Fruit fly (Drosophila melanogaster) whole organism, embryonic: ENCODE results near the gene HP1b.

Source experiments
- Adf1 ChIP-seq: fragments of 200-800 bp; sonication (Bioruptor generic); IDR thresholded peaks from 2 replicates; pipeline ENCODE4 v1.3.6; 2022; ENCODE audit warnings: missing biosample characterization, missing genetic modification characterization
- B-H2 ChIP-seq: fragments of 200-800 bp; sonication (Bioruptor generic); optimal IDR thresholded peaks from 2 replicates; lab custom pipeline; 2018; ENCODE audit warnings: missing biosample characterization, mild to moderate bottlenecking, missing genetic modification characterization
- CG10366 ChIP-seq: fragments of 200-800 bp; sonication (Bioruptor generic); IDR thresholded peaks from 2 replicates; pipeline ENCODE4 v1.3.6; 2022; ENCODE audit warnings: missing biosample characterization, missing genetic modification characterization
- CG11456 ChIP-seq: fragments of 200-800 bp; sonication (Bioruptor generic); IDR thresholded peaks from 3 replicates; pipeline ENCODE4 v1.3.6; 2022; ENCODE audit warnings: missing biosample characterization, missing genetic modification characterization
- CG14667 ChIP-seq: fragments of 200-800 bp; sonication (Bioruptor generic); IDR thresholded peaks from 2 replicates; pipeline ENCODE4 v1.3.6; 2022; ENCODE audit warnings: missing biosample characterization, missing genetic modification characterization
- CG14965 ChIP-seq: fragments of 200-800 bp; sonication (Bioruptor generic); optimal IDR thresholded peaks from 2 replicates; lab custom pipeline; 2016; ENCODE audit warnings: missing biosample characterization, missing genetic modification characterization, borderline replicate concordance
- CG15269 ChIP-seq: fragments of 200-800 bp; sonication (Bioruptor generic); optimal IDR thresholded peaks from 2 replicates; lab custom pipeline; 2018; ENCODE audit warnings: missing biosample characterization, mild to moderate bottlenecking, missing genetic modification characterization, moderate library complexity
- CG15514 ChIP-seq: fragments of 200-800 bp; sonication (Bioruptor generic); optimal IDR thresholded peaks from 3 replicates; lab custom pipeline; 2017; ENCODE audit warnings: missing biosample characterization, missing genetic modification characterization, mild to moderate bottlenecking, moderate library complexity, missing genetic modification reagents
- CG1603 ChIP-seq: fragments of 200-800 bp; sonication (Bioruptor generic); optimal IDR thresholded peaks from 2 replicates; lab custom pipeline; 2019; ENCODE audit warnings: missing biosample characterization, mild to moderate bottlenecking, missing genetic modification characterization, moderate library complexity
- CG17328 ChIP-seq: fragments of 200-800 bp; sonication (Bioruptor generic); IDR thresholded peaks from 2 replicates; pipeline ENCODE4 v1.3.6; 2022; ENCODE audit warnings: missing biosample characterization, missing genetic modification characterization
- CG17829 ChIP-seq: fragments of 200-800 bp; optimal IDR thresholded peaks from 2 replicates; lab custom pipeline; 2019; ENCODE audit warnings: missing biosample characterization, mild to moderate bottlenecking, missing genetic modification characterization, moderate library complexity
- CG18262 ChIP-seq: fragments of 200-800 bp; optimal IDR thresholded peaks from 3 replicates; lab custom pipeline; 2019; ENCODE audit warnings: missing biosample characterization, mild to moderate bottlenecking, missing genetic modification characterization, moderate library complexity
- CG18599 ChIP-seq: fragments of 200-800 bp; sonication (Bioruptor generic); optimal IDR thresholded peaks from 3 replicates; lab custom pipeline; 2017; ENCODE audit warnings: missing biosample characterization, missing genetic modification characterization, mild to moderate bottlenecking, moderate library complexity, missing genetic modification reagents
- CG2678 ChIP-seq: fragments of 200-800 bp; sonication (Bioruptor generic); optimal IDR thresholded peaks from 3 replicates; lab custom pipeline; 2019; ENCODE audit warnings: missing biosample characterization, mild to moderate bottlenecking, missing genetic modification characterization, moderate library complexity
- CG30403 ChIP-seq: fragments of 200-800 bp; sonication (Bioruptor generic); optimal IDR thresholded peaks from 3 replicates; lab custom pipeline; 2016; ENCODE audit warnings: missing biosample characterization, missing genetic modification characterization
- CG32532 ChIP-seq: fragments of 200-800 bp; sonication (Bioruptor generic); IDR thresholded peaks from 2 replicates; pipeline ENCODE4 v1.3.6; 2022; ENCODE audit warnings: missing biosample characterization, missing genetic modification characterization
- CG3726 ChIP-seq: fragments of 200-800 bp; sonication (Bioruptor generic); IDR thresholded peaks from 3 replicates; pipeline ENCODE4, ENCODE4 v1.3.6; 2022; ENCODE audit warnings: missing biosample characterization, missing genetic modification characterization
- CG7786 ChIP-seq: fragments of 200-800 bp; sonication (Bioruptor generic); optimal IDR thresholded peaks from 2 replicates; lab custom pipeline; 2016; ENCODE audit warnings: missing biosample characterization, missing genetic modification characterization
- CG9215 ChIP-seq: fragments of 200-800 bp; sonication (Bioruptor generic); IDR thresholded peaks from 2 replicates; pipeline ENCODE4 v1.3.6; 2022; ENCODE audit warnings: missing biosample characterization, missing genetic modification characterization
- CG9932 ChIP-seq: fragments of 200-800 bp; sonication (Bioruptor generic); IDR thresholded peaks from 2 replicates; pipeline ENCODE4 v1.3.6; 2022; ENCODE audit warnings: missing biosample characterization, missing genetic modification characterization
- D19A ChIP-seq: fragments of 200-800 bp; optimal IDR thresholded peaks from 3 replicates; lab custom pipeline; 2019; ENCODE audit warnings: missing biosample characterization, mild to moderate bottlenecking, missing genetic modification characterization, moderate library complexity
- Dad ChIP-seq: fragments of 200-800 bp; sonication (Bioruptor generic); optimal IDR thresholded peaks from 3 replicates; lab custom pipeline; 2016; ENCODE audit warnings: missing biosample characterization, missing genetic modification characterization
- Dip2 ChIP-seq: fragments of 200-800 bp; sonication (Bioruptor generic); IDR thresholded peaks from 2 replicates; pipeline ENCODE4 v1.3.6; 2022; ENCODE audit warnings: missing biosample characterization, missing genetic modification characterization
- Dp ChIP-seq: fragments of 200-800 bp; sonication (Bioruptor generic); optimal IDR thresholded peaks from 2 replicates; lab custom pipeline; 2018; ENCODE audit warnings: missing biosample characterization, mild to moderate bottlenecking, missing genetic modification characterization, moderate library complexity
- Fer3 ChIP-seq: fragments of 200-800 bp; sonication (Bioruptor generic); optimal IDR thresholded peaks from 2 replicates; lab custom pipeline; 2018; ENCODE audit warnings: missing biosample characterization, mild to moderate bottlenecking, missing genetic modification characterization, moderate library complexity
- HLHmδ ChIP-seq: fragments of 200-800 bp; sonication (Bioruptor generic); optimal IDR thresholded peaks from 2 replicates; lab custom pipeline; 2018; ENCODE audit warnings: missing biosample characterization, mild to moderate bottlenecking, missing genetic modification characterization, moderate library complexity
- Hey ChIP-seq: fragments of 200-800 bp; sonication (Bioruptor generic); optimal IDR thresholded peaks from 3 replicates; lab custom pipeline; 2018; ENCODE audit warnings: missing biosample characterization, mild to moderate bottlenecking, missing genetic modification characterization
- Hmr ChIP-seq: fragments of 200-800 bp; sonication (Bioruptor generic); optimal IDR thresholded peaks from 3 replicates; lab custom pipeline; 2017; ENCODE audit warnings: mild to moderate bottlenecking, missing biosample characterization, missing genetic modification reagents, missing genetic modification characterization
- Mad ChIP-seq: fragments of 200-800 bp; sonication (Bioruptor generic); optimal IDR thresholded peaks from 2 replicates; lab custom pipeline; 2016; ENCODE audit warnings: missing biosample characterization, missing genetic modification characterization
- Med ChIP-seq: fragments of 200-800 bp; sonication (Bioruptor generic); peaks from one replicate; lab custom pipeline; 2016; ENCODE audit warnings: missing biosample characterization, missing genetic modification characterization, mild to moderate bottlenecking, inconsistent platforms, moderate library complexity
- Meics ChIP-seq: fragments of 200-800 bp; sonication (Bioruptor generic); optimal IDR thresholded peaks from 2 replicates; lab custom pipeline; 2017; ENCODE audit warnings: missing biosample characterization, mild to moderate bottlenecking, missing genetic modification characterization
- Myb ChIP-seq: fragments of 200-800 bp; sonication (Bioruptor generic); optimal IDR thresholded peaks from 2 replicates; lab custom pipeline; 2016; ENCODE audit warnings: missing biosample characterization, missing genetic modification characterization
- NC2α ChIP-seq: fragments of 200-800 bp; sonication (Bioruptor generic); optimal IDR thresholded peaks from 2 replicates; lab custom pipeline; 2016; ENCODE audit warnings: missing biosample characterization, missing genetic modification characterization
- Rfx ChIP-seq: fragments of 200-800 bp; sonication (Bioruptor generic); IDR thresholded peaks from 2 replicates; pipeline ENCODE4 v1.3.6; 2022; ENCODE audit warnings: missing biosample characterization, missing genetic modification characterization
- Sin3A ChIP-seq: fragments of >200 bp; optimal IDR thresholded peaks from 2 replicates; lab custom pipeline; 2018
- Ssrp ChIP-seq: fragments of 200-800 bp; sonication (Bioruptor generic); optimal IDR thresholded peaks from 2 replicates; lab custom pipeline; 2018; ENCODE audit warnings: missing biosample characterization, mild to moderate bottlenecking, missing genetic modification characterization, moderate library complexity
- Xbp1 ChIP-seq: fragments of 200-800 bp; sonication (Bioruptor generic); optimal IDR thresholded peaks from 3 replicates; lab custom pipeline; 2016; ENCODE audit warnings: missing biosample characterization, mild to moderate bottlenecking, missing genetic modification characterization
- ase ChIP-seq: fragments of 200-800 bp; sonication (Bioruptor generic); IDR thresholded peaks from 3 replicates; pipeline ENCODE4 v1.3.6; 2022; ENCODE audit warnings: missing biosample characterization, missing genetic modification characterization
- bcd ChIP-seq: fragments of 200-800 bp; sonication (Bioruptor generic); optimal IDR thresholded peaks from 2 replicates; lab custom pipeline; 2017; ENCODE audit warnings: missing biosample characterization, mild to moderate bottlenecking, missing genetic modification characterization
- chif ChIP-seq, 2 experiments: fragments of 200-800 bp; sonication (Bioruptor generic); optimal IDR thresholded peaks; 3 replicates each; lab custom pipeline; 2016; ENCODE audit warnings: missing biosample characterization in 2 of 2, missing genetic modification characterization in 2 of 2
- h ChIP-seq: fragments of >200 bp; optimal IDR thresholded peaks from 2 replicates; lab custom pipeline; 2017
- hbn ChIP-seq: fragments of 200-800 bp; sonication (Bioruptor generic); IDR thresholded peaks from 2 replicates; pipeline ENCODE4 v1.3.6; 2022; ENCODE audit warnings: missing biosample characterization, missing genetic modification characterization; ENCODE audit not compliant: partially characterized antibody
- lilli ChIP-seq: fragments of 200-800 bp; sonication (Bioruptor generic); optimal IDR thresholded peaks from 3 replicates; lab custom pipeline; 2016; ENCODE audit warnings: missing biosample characterization, missing genetic modification characterization
- lmd ChIP-seq: fragments of 200-800 bp; sonication (Bioruptor generic); IDR thresholded peaks from 2 replicates; pipeline ENCODE4 v1.3.6; 2022; ENCODE audit warnings: missing biosample characterization, missing genetic modification characterization
- mirr ChIP-seq: fragments of 200-800 bp; sonication (Bioruptor generic); optimal IDR thresholded peaks from 3 replicates; lab custom pipeline; 2018; ENCODE audit warnings: missing biosample characterization, mild to moderate bottlenecking, missing genetic modification characterization
- nmo ChIP-seq: fragments of 200-800 bp; sonication (Bioruptor generic); optimal IDR thresholded peaks from 2 replicates; lab custom pipeline; 2018; ENCODE audit warnings: missing biosample characterization, mild to moderate bottlenecking, missing genetic modification characterization, moderate library complexity
- pros ChIP-seq: fragments of 200-800 bp; sonication (Bioruptor generic); optimal IDR thresholded peaks from 3 replicates; lab custom pipeline; 2019; ENCODE audit warnings: missing biosample characterization, mild to moderate bottlenecking, missing genetic modification characterization, moderate library complexity
- row ChIP-seq: fragments of 200-800 bp; sonication (Bioruptor generic); IDR thresholded peaks from 3 replicates; pipeline ENCODE4 v1.3.6; 2022; ENCODE audit warnings: missing biosample characterization, missing genetic modification characterization
- tna ChIP-seq: fragments of 200-800 bp; sonication (Bioruptor generic); IDR thresholded peaks from 2 replicates; pipeline ENCODE4 v1.3.6; 2022; ENCODE audit warnings: missing biosample characterization, missing genetic modification characterization; ENCODE audit not compliant: partially characterized antibody
- tx ChIP-seq: fragments of 200-800 bp; sonication (Bioruptor generic); optimal IDR thresholded peaks from 2 replicates; lab custom pipeline; 2016; ENCODE audit warnings: missing biosample characterization, missing genetic modification characterization
- yki ChIP-seq: fragments of >200 bp; optimal IDR thresholded peaks from 3 replicates; lab custom pipeline; 2018

The HP1b gene

dm6 chrX:9066802-9067489 lies 13.9 kb upstream of the HP1b start (continued):
- peak; percentile 26; the same call in 1 of the 2 replicates for TF ChIP-seq CG9215 (GFP tag; lab: Robert Waterston, UW)
- TF ChIP-seq CG18262 (tag; lab: Kevin White, UChicago) = peak; percentile 10
- TF ChIP-seq CG15514 (GFP tag; lab: Kevin White, UChicago) = no peak
- no peak for TF ChIP-seq Ssrp (tag; lab: Kevin White, UChicago)
- TF ChIP-seq Med (GFP tag; lab: Kevin White, UChicago) = peak; percentile 43
- no peak for TF ChIP-seq mirr (GFP tag; lab: Kevin White, UChicago)
- TF ChIP-seq ase (GFP tag; lab: Robert Waterston, UW) = no peak
- no peak for TF ChIP-seq h (lab: Kevin White, UChicago)
- TF ChIP-seq bcd (GFP tag; lab: Kevin White, UChicago) = peak; percentile 3
- no peak for TF ChIP-seq pros (GFP tag; lab: Kevin White, UChicago)
- TF ChIP-seq Mad (GFP tag; lab: Kevin White, UChicago) = no peak
- TF ChIP-seq CG30403 (GFP tag; lab: Kevin White, UChicago) = peak; percentile 27
- TF ChIP-seq Xbp1 (GFP tag; lab: Kevin White, UChicago) = peak; percentile 15
- no peak for TF ChIP-seq CG14965 (GFP tag; lab: Kevin White, UChicago)
- peak; percentile 22 for TF ChIP-seq nmo
- TF ChIP-seq Fer3 (tag; lab: Kevin White, UChicago) = peak; percentile 29
- no peak for TF ChIP-seq CG3726 (GFP tag; lab: Robert Waterston, UW)
- TF ChIP-seq HLHmδ = no peak
- peak; percentile 56 for TF ChIP-seq CG32532 (GFP tag; lab: Robert Waterston, UW)
- no peak for TF ChIP-seq tx (GFP tag; lab: Kevin White, UChicago)
- peak; percentile 56 for TF ChIP-seq row
- peak; percentile 28 for TF ChIP-seq Hmr (GFP tag; lab: Kevin White, UChicago)
- peak; percentile 45; the same call in 1 of the 3 replicates for TF ChIP-seq CG11456 (GFP tag; lab: Robert Waterston, UW)
- no peak for TF ChIP-seq hbn (GFP tag; lab: Robert Waterston, UW)
- no peak for TF ChIP-seq CG14667 (GFP tag; lab: Robert Waterston, UW)
- TF ChIP-seq CG17829 (tag; lab: Kevin White, UChicago) = no peak
- peak; percentile 27; the same call in 1 of the 2 replicates for TF ChIP-seq lmd (GFP tag; lab: Robert Waterston, UW)
- peak; percentile 46 for TF ChIP-seq CG15269 (tag; lab: Kevin White, UChicago)
- TF ChIP-seq CG18599 = no peak
- TF ChIP-seq Dip2 = no peak
- peak; percentile 58 for TF ChIP-seq Rfx (GFP tag; lab: Robert Waterston, UW)
- no peak for TF ChIP-seq lilli (GFP tag; lab: Kevin White, UChicago)
- TF ChIP-seq CG1603 (tag; lab: Kevin White, UChicago) = peak; percentile 6
- TF ChIP-seq CG9932 = peak; percentile 55
- no peak for TF ChIP-seq CG10366 (GFP tag; lab: Robert Waterston, UW)
- no peak for TF ChIP-seq Adf1 (GFP tag; lab: Robert Waterston, UW)
- no peak for TF ChIP-seq Dad
- TF ChIP-seq tna (GFP tag; lab: Robert Waterston, UW) = no peak
- no peak for TF ChIP-seq yki
- TF ChIP-seq CG2678 (tag; lab: Kevin White, UChicago) = peak; percentile 57
- TF ChIP-seq Dp (GFP tag; lab: Kevin White, UChicago) = no peak
- no peak for TF ChIP-seq NC2α
- TF ChIP-seq D19A (tag; lab: Kevin White, UChicago) = no peak
- no peak for TF ChIP-seq B-H2 (GFP tag; lab: Kevin White, UChicago)
- TF ChIP-seq Hey (tag; lab: Kevin White, UChicago) = no peak
- peak; percentile 36; the same call in 1 of the 2 replicates for TF ChIP-seq CG17328 (GFP tag; lab: Robert Waterston, UW)
- TF ChIP-seq CG7786 (GFP tag; lab: Kevin White, UChicago) = no peak
- no peak for TF ChIP-seq chif (GFP tag; optimal IDR thresholded peaks at IDR 0.05; lab: Kevin White, UChicago)
- TF ChIP-seq Myb (GFP tag; lab: Kevin White, UChicago) = no peak
- TF ChIP-seq Sin3A (lab: Kevin White, UChicago) = no peak
- TF ChIP-seq Meics (GFP tag; lab: Kevin White, UChicago) = peak; percentile 10
